Worm (Caenorhabditis elegans) whole organism, midembryonic: Measurements from ENCODE around the gene nob-1.

ENCODE experiments used
- T22C8.4 ChIP-seq: fragments of 200-800 bp; sonication (Bioruptor generic); IDR thresholded peaks from 2 replicates; pipeline ENCODE4 v1.3.6; 2022; ENCODE audit warnings: missing genetic modification characterization, missing compliant biosample characterization
- cog-1 ChIP-seq: sonication (generic microtip); optimal IDR thresholded peaks from 2 replicates; lab custom pipeline; 2016; ENCODE audit warnings: missing genetic modification characterization, missing compliant biosample characterization
- flt-1 ChIP-seq: fragments of 200-800 bp; sonication (Bioruptor generic); IDR thresholded peaks from 2 replicates; pipeline ENCODE4 v1.3.6; 2022; ENCODE audit warnings: missing genetic modification characterization, missing compliant biosample characterization
- klf-2 ChIP-seq: fragments of 200-800 bp; sonication (Bioruptor generic); conservative IDR thresholded peaks from 2 replicates; pipeline ENCODE4 v1.3.6; 2022; ENCODE audit warnings: missing genetic modification reagents, missing genetic modification characterization, missing compliant biosample characterization
- med-1 ChIP-seq: sonication (generic microtip); optimal IDR thresholded peaks from 2 replicates; lab custom pipeline; 2017; ENCODE audit warnings: missing genetic modification characterization, mild to moderate bottlenecking, missing compliant biosample characterization, antibody characterized with exemption, missing genetic modification reagents; ENCODE audit not compliant: insufficient read depth
- ref-1 ChIP-seq: fragments of 200-800 bp; sonication (Bioruptor generic); conservative IDR thresholded peaks from 2 replicates; pipeline ENCODE4 v1.3.6; 2022; ENCODE audit warnings: missing genetic modification reagents, missing genetic modification characterization, missing compliant biosample characterization
- tab-1 ChIP-seq: fragments of 200-800 bp; sonication (Bioruptor generic); IDR thresholded peaks from 2 replicates; pipeline ENCODE4 v1.3.6; 2022; ENCODE audit warnings: missing genetic modification characterization, missing compliant biosample characterization
- ztf-23 ChIP-seq: fragments of 200-800 bp; sonication (Bioruptor generic); IDR thresholded peaks from 2 replicates; pipeline ENCODE4 v1.3.6; 2022; ENCODE audit warnings: missing genetic modification reagents, missing genetic modification characterization, missing compliant biosample characterization
- ztf-29 ChIP-seq: fragments of 200-800 bp; sonication (Bioruptor generic); IDR thresholded peaks from 2 replicates; pipeline ENCODE4 v1.3.6; 2022; ENCODE audit warnings: missing genetic modification reagents, missing genetic modification characterization, missing compliant biosample characterization

Gene nob-1

ce11 chrIII:12084216-12084615, at the start of gene nob-1:
nob-1 (minus strand) TSS chrIII:12084316.
- TF ChIP-seq klf-2 (GFP tag; lab: Robert Waterston, UW): no peak
- no peak for TF ChIP-seq ref-1 (GFP tag; lab: Robert Waterston, UW)
- no peak for TF ChIP-seq flt-1 (GFP tag; lab: Robert Waterston, UW)
- no peak for TF ChIP-seq ztf-23 (GFP tag; lab: Robert Waterston, UW)
- TF ChIP-seq med-1 (GFP tag; lab: Kevin White, UChicago): no peak
- TF ChIP-seq tab-1 (GFP tag; lab: Robert Waterston, UW): no peak
- TF ChIP-seq T22C8.4 (GFP tag; lab: Robert Waterston, UW): no peak
- TF ChIP-seq ztf-29 (GFP tag; lab: Robert Waterston, UW): no peak
- no peak for TF ChIP-seq cog-1 (tag; lab: Kevin White, UChicago)

DNA sequence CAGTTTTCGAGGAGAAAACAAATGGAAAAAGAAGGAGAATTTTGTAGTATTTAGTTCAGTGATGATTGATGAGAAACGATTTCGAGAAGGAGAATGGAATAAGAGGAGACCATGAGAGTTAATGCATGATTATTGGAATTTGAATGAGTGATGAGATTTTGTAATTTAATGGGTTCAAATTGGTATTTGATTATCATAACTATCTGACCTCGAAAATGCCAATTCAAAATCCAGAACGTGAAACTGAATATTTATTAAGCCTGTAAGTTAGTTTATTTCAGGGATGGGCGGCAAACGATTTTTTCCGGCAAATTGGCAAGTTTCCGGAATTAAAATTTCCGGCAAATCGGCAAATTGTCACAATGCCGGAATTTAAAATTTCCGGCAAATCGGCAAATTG, 49.0 kb upstream of the nob-1 start:
- TF ChIP-seq klf-2 (GFP tag; lab: Robert Waterston, UW) (no peak), flt-1 (GFP tag; lab: Robert Waterston, UW) (0 out of 2 replicates have a peak, but pooled peaks have one; percentile 26)

DNA sequence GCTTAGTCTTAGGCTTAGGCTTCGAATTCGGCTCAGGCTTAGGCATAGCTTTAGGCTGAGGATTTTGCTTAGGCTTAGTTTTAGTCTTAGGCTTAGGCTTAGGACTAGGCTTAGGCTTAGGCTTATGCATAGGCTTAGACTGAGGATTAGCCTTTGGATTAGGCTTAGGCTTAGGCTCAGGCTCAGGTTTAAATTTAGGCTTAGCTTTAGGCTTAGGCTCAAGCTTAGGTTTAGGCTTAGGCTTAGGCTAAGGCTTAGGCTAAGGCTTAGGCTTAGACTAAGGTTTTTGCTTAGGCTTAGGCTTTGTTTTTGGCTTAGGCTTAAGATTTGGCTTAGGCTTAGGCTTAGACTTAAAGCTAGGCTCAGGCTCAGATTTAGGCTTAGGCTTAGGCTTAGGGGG, 47.6 kb upstream of the nob-1 start:
- TF ChIP-seq flt-1 (GFP tag; lab: Robert Waterston, UW) (0 out of 2 replicates have a peak, but pooled peaks have one; percentile 9), med-1 (GFP tag; lab: Kevin White, UChicago) (no peak), tab-1 (GFP tag; lab: Robert Waterston, UW) (no peak), ztf-23 (GFP tag; lab: Robert Waterston, UW) (0 out of 2 replicates have a peak, but pooled peaks have one; percentile 11), ztf-29 (GFP tag; lab: Robert Waterston, UW) (peak; percentile 65; the same call in 1 of the 2 replicates), ref-1 (GFP tag; lab: Robert Waterston, UW) (no peak)

- TF ChIP-seq klf-2 (GFP tag; lab: Robert Waterston, UW) (no peak), flt-1 (GFP tag; lab: Robert Waterston, UW) (no peak), ztf-29 (GFP tag; lab: Robert Waterston, UW) (no peak), T22C8.4 (GFP tag; lab: Robert Waterston, UW) (no peak), cog-1 (tag; lab: Kevin White, UChicago) (no peak), tab-1 (GFP tag; lab: Robert Waterston, UW) (no peak)
These were observed 46.7 kb upstream of the nob-1 start for ce11 chrIII:12130769-12131168.

- TF ChIP-seq ref-1 (GFP tag; lab: Robert Waterston, UW) (no peak), T22C8.4 (GFP tag; lab: Robert Waterston, UW) (no peak), flt-1 (GFP tag; lab: Robert Waterston, UW) (peak; percentile 63; the same call in 1 of the 2 replicates), klf-2 (GFP tag; lab: Robert Waterston, UW) (no peak)
These were observed 45.9 kb upstream of the nob-1 start, which contains the start of gene Y75B8A.6 for ce11 chrIII:12130052-12130451. Y75B8A.6 (minus strand) TSS chrIII:12130343.

ce11 chrIII:12124392-12124791, 40.3 kb upstream of the nob-1 start:
- TF ChIP-seq flt-1 (GFP tag; lab: Robert Waterston, UW) (0 out of 2 replicates have a peak, but pooled peaks have one; percentile 43), ztf-23 (GFP tag; lab: Robert Waterston, UW) (no peak), ztf-29 (GFP tag; lab: Robert Waterston, UW) (peak; percentile 59; the same call in 1 of the 2 replicates), med-1 (GFP tag; lab: Kevin White, UChicago) (no peak)

DNA sequence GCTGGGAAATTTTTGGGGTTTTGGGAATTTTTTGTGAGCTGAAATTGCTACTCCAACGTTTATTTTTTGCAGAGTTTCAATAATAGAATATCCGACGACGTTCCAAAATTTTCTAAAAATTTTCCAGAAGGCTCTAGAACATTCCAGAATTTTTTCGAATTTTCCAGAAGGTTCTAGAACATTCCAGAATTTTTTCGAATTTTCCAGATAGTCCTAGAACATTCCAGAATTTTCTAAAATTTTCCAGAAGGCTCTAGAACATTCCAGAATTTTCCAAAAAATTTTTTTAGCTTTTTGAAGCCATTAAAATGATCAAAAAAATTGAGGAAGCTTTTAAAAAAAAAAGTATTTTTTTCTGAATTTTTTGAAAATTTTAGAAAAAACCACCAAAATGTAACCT, 39.3 kb upstream of the nob-1 start:
- TF ChIP-seq T22C8.4 (GFP tag; lab: Robert Waterston, UW) (no peak), med-1 (GFP tag; lab: Kevin White, UChicago) (no peak), ztf-23 (GFP tag; lab: Robert Waterston, UW) (no peak), ztf-29 (GFP tag; lab: Robert Waterston, UW) (no peak), klf-2 (GFP tag; lab: Robert Waterston, UW) (no peak), tab-1 (GFP tag; lab: Robert Waterston, UW) (no peak), flt-1 (GFP tag; lab: Robert Waterston, UW) (no peak), cog-1 (tag; lab: Kevin White, UChicago) (no peak), ref-1 (GFP tag; lab: Robert Waterston, UW) (no peak)

DNA sequence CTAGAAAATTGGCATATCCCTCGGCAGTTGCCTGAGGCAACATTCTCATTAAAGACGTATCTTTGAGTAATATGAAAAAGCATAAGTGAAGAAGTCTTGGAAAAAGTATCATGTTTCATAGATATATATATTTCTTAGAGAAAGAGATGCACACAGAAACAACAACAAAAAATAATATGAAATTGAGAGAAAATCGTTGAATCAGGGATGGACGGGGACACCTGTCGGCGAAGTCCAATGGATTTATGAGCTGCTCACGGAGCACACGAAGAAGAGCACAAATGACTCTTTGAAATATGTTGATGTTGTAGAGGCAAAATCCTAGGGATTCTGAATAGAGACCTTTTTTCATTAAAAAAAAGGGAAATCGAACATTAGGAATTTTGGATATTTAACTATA, 37.1 kb upstream of the nob-1 start:
- TF ChIP-seq cog-1 (tag; lab: Kevin White, UChicago) (peak; percentile 3), T22C8.4 (GFP tag; lab: Robert Waterston, UW) (no peak), ref-1 (GFP tag; lab: Robert Waterston, UW) (no peak)

DNA sequence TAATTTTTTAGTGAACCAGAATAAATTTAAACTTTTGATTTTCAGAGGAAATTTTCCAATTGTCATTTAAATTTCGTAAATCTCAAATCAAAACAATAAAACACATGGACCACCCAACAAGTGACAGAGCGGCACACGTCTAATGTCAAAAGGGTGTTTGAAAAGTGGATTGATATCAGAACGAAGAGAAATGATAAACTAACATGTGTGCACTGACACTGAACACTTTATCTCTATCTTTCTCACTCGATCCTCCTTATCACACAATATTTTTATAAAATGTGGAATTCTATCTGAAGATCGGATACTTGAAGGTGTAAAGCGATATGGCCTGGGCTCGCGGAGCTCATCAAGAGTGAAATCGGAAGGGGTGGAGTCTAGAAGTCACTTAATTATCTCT, 35.5 kb upstream of the nob-1 start:
- TF ChIP-seq med-1 (GFP tag; lab: Kevin White, UChicago): no peak
- no peak for TF ChIP-seq cog-1 (tag; lab: Kevin White, UChicago)
- TF ChIP-seq ref-1 (GFP tag; lab: Robert Waterston, UW): no peak
- no peak for TF ChIP-seq T22C8.4 (GFP tag; lab: Robert Waterston, UW)
- TF ChIP-seq tab-1 (GFP tag; lab: Robert Waterston, UW): no peak
- no peak for TF ChIP-seq ztf-29 (GFP tag; lab: Robert Waterston, UW)
- TF ChIP-seq ztf-23 (GFP tag; lab: Robert Waterston, UW): no peak
- no peak for TF ChIP-seq klf-2 (GFP tag; lab: Robert Waterston, UW)
- TF ChIP-seq flt-1 (GFP tag; lab: Robert Waterston, UW): no peak

- TF ChIP-seq ztf-29 (GFP tag; lab: Robert Waterston, UW) (no peak), flt-1 (GFP tag; lab: Robert Waterston, UW) (no peak), ztf-23 (GFP tag; lab: Robert Waterston, UW) (no peak), klf-2 (GFP tag; lab: Robert Waterston, UW) (no peak), cog-1 (tag; lab: Kevin White, UChicago) (no peak), med-1 (GFP tag; lab: Kevin White, UChicago) (no peak), tab-1 (GFP tag; lab: Robert Waterston, UW) (no peak), T22C8.4 (GFP tag; lab: Robert Waterston, UW) (no peak)
These were observed 34.3 kb upstream of the nob-1 start, which contains the start of gene lron-12 for ce11 chrIII:12118381-12118780. lron-12 (minus strand) TSS chrIII:12118481.
